Worm (Caenorhabditis elegans) whole organism, young adult: ENCODE results near the gene srsx-33.

Experiments used
- B0035.1 ChIP-seq: sonication (generic microtip); optimal IDR thresholded peaks from 2 replicates; lab custom pipeline; 2016; ENCODE audit warnings: missing genetic modification characterization, mild to moderate bottlenecking, missing compliant biosample characterization, missing genotype, missing genetic modification reagents
- C17E4.6 ChIP-seq: fragments of 200-800 bp; sonication (Bioruptor generic); IDR thresholded peaks from 2 replicates; pipeline ENCODE4 v1.3.6; 2022; ENCODE audit warnings: missing genetic modification reagents, missing genetic modification characterization, missing compliant biosample characterization
- D2030.7 ChIP-seq: fragments of 200-800 bp; sonication (Bioruptor generic); IDR thresholded peaks from 2 replicates; pipeline ENCODE4 v1.3.6; 2022; ENCODE audit warnings: missing genetic modification reagents, missing genetic modification characterization, missing compliant biosample characterization
- F23B12.7 ChIP-seq: sonication (generic microtip); optimal IDR thresholded peaks from 2 replicates; lab custom pipeline; 2017; ENCODE audit warnings: missing genetic modification characterization, mild to moderate bottlenecking, missing compliant biosample characterization, antibody characterized with exemption, moderate library complexity; ENCODE audit not compliant: insufficient read depth
- F49E8.2 ChIP-seq: sonication (generic microtip); optimal IDR thresholded peaks from 3 replicates; lab custom pipeline; 2017; ENCODE audit warnings: missing genetic modification characterization, mild to moderate bottlenecking, missing compliant biosample characterization, antibody characterized with exemption, moderate library complexity; ENCODE audit not compliant: insufficient read depth
- K12H6.12 ChIP-seq: fragments of 200-800 bp; sonication (Bioruptor generic); optimal IDR thresholded peaks from 2 replicates; lab custom pipeline; 2018; ENCODE audit warnings: mild to moderate bottlenecking, missing genetic modification characterization, missing compliant biosample characterization
- T07F8.4 ChIP-seq: sonication (generic microtip); optimal IDR thresholded peaks from 2 replicates; lab custom pipeline; 2016; ENCODE audit warnings: mild to moderate bottlenecking, missing genetic modification characterization, moderate library complexity, missing compliant biosample characterization
- Y67H2A.10 ChIP-seq: fragments of 200-800 bp; sonication (Bioruptor generic); conservative IDR thresholded peaks from 2 replicates; pipeline ENCODE4 v1.3.6; 2022; ENCODE audit warnings: missing genetic modification reagents, missing genetic modification characterization, missing compliant biosample characterization
- Y95B8A.8 ChIP-seq: fragments of 200-800 bp; sonication (Bioruptor generic); IDR thresholded peaks from 2 replicates; pipeline ENCODE4 v1.3.6; 2022; ENCODE audit warnings: missing genetic modification reagents, missing genetic modification characterization, missing compliant biosample characterization
- ZK185.1 ChIP-seq: sonication (generic microtip); optimal IDR thresholded peaks from 2 replicates; lab custom pipeline; 2016; ENCODE audit warnings: mild to moderate bottlenecking, missing genetic modification characterization, missing compliant biosample characterization; ENCODE audit not compliant: poor library complexity, severe bottlenecking
- aptf-3 ChIP-seq: fragments of 200-800 bp; sonication (Bioruptor generic); IDR thresholded peaks from 2 replicates; pipeline ENCODE4 v1.3.6; 2022; ENCODE audit warnings: missing genetic modification characterization, missing compliant biosample characterization
- athp-1 ChIP-seq: sonication (generic microtip); optimal IDR thresholded peaks from 2 replicates; lab custom pipeline; 2017; ENCODE audit warnings: mild to moderate bottlenecking, missing genetic modification characterization, missing compliant biosample characterization
- attf-3 ChIP-seq: fragments of 200-800 bp; sonication (Bioruptor generic); conservative IDR thresholded peaks from 2 replicates; pipeline ENCODE4 v1.3.6; 2022; ENCODE audit warnings: missing genetic modification reagents, missing genetic modification characterization, missing compliant biosample characterization
- attf-5 ChIP-seq: fragments of 200-800 bp; sonication (Bioruptor generic); optimal IDR thresholded peaks from 2 replicates; lab custom pipeline; 2018; ENCODE audit warnings: mild to moderate bottlenecking, missing genetic modification characterization, missing compliant biosample characterization
- cebp-1 ChIP-seq, 2 experiments: fragments of 200-800 bp in 1 of 2; sonication (Bioruptor generic) in 1 of 2; sonication (generic microtip) in 1 of 2; IDR thresholded peaks in 1 of 2; optimal IDR thresholded peaks in 1 of 2; 2 replicates each; pipeline versions ENCODE4 v1.3.6 to Lab custom; 2017 to 2022; ENCODE audit warnings: missing compliant biosample characterization in 2 of 2, missing genetic modification characterization in 2 of 2, mild to moderate bottlenecking in 1 of 2, missing genetic modification reagents in 1 of 2, moderate library complexity in 1 of 2
- ceh-91 ChIP-seq: fragments of 200-800 bp; sonication (Bioruptor generic); IDR thresholded peaks from 2 replicates; pipeline ENCODE4 v1.3.6; 2022; ENCODE audit warnings: missing genetic modification reagents, missing genetic modification characterization, missing compliant biosample characterization
- dpl-1 ChIP-seq: fragments of 150-350 bp; optimal IDR thresholded peaks from 2 replicates; lab custom pipeline; 2014; ENCODE audit warnings: missing biosample characterization, missing genetic modification reagents, missing genetic modification characterization
- efl-1 ChIP-seq: fragments of 150-350 bp; optimal IDR thresholded peaks from 2 replicates; lab custom pipeline; 2014; ENCODE audit warnings: missing biosample characterization, missing genetic modification reagents, missing genetic modification characterization
- egl-18 ChIP-seq: fragments of 200-800 bp; sonication (Bioruptor generic); IDR thresholded peaks from 2 replicates; pipeline ENCODE4 v1.3.6; 2022; ENCODE audit warnings: missing genetic modification reagents, missing genetic modification characterization, missing compliant biosample characterization
- him-1 ChIP-seq: sonication (generic microtip); optimal IDR thresholded peaks from 2 replicates; lab custom pipeline; 2016; ENCODE audit warnings: missing genotype, missing genetic modification reagents, missing genetic modification characterization, missing compliant biosample characterization
- hlh-12 ChIP-seq: sonication (generic microtip); optimal IDR thresholded peaks from 2 replicates; lab custom pipeline; 2016; ENCODE audit warnings: missing genetic modification characterization, missing compliant biosample characterization
- hlh-26 ChIP-seq: fragments of 200-800 bp; sonication (Bioruptor generic); conservative IDR thresholded peaks from 2 replicates; pipeline ENCODE4 v1.3.6; 2022; ENCODE audit warnings: missing genetic modification reagents, missing genetic modification characterization, missing compliant biosample characterization
- let-607 ChIP-seq, 2 experiments: fragments of 200-800 bp in 1 of 2; sonication (Bioruptor generic) in 1 of 2; sonication (generic microtip) in 1 of 2; optimal IDR thresholded peaks; 2 replicates each; lab custom pipeline; 2016 to 2018; ENCODE audit warnings: mild to moderate bottlenecking in 2 of 2, missing compliant biosample characterization in 2 of 2, missing genetic modification characterization in 2 of 2, moderate library complexity in 2 of 2, missing genotype in 1 of 2
- lin-54 ChIP-seq: fragments of 200-800 bp; sonication (Bioruptor generic); optimal IDR thresholded peaks from 2 replicates; lab custom pipeline; 2018; ENCODE audit warnings: mild to moderate bottlenecking, missing genetic modification characterization, missing compliant biosample characterization
- lsl-1 ChIP-seq: fragments of 200-800 bp; sonication (Bioruptor generic); optimal IDR thresholded peaks from 2 replicates; lab custom pipeline; 2018; ENCODE audit warnings: mild to moderate bottlenecking, missing genetic modification characterization, moderate library complexity, missing compliant biosample characterization
- lsy-27 ChIP-seq: sonication (generic microtip); optimal IDR thresholded peaks from 2 replicates; lab custom pipeline; 2017; ENCODE audit warnings: missing genetic modification characterization, mild to moderate bottlenecking, missing compliant biosample characterization, antibody characterized with exemption, missing genotype, borderline replicate concordance; ENCODE audit not compliant: insufficient read depth
- madf-3 ChIP-seq: fragments of 200-800 bp; sonication (Bioruptor generic); IDR thresholded peaks from 2 replicates; pipeline ENCODE4 v1.3.6; 2022; ENCODE audit warnings: missing genetic modification reagents, missing genetic modification characterization, missing compliant biosample characterization
- madf-6 ChIP-seq: fragments of 200-800 bp; sonication (Bioruptor generic); IDR thresholded peaks from 2 replicates; pipeline ENCODE4 v1.3.6; 2022; ENCODE audit warnings: missing genetic modification reagents, missing genetic modification characterization, missing compliant biosample characterization
- mcd-1 ChIP-seq: fragments of 200-800 bp; sonication (Bioruptor generic); IDR thresholded peaks from 2 replicates; pipeline ENCODE4 v1.3.6; 2022; ENCODE audit warnings: missing genetic modification reagents, missing genetic modification characterization, missing compliant biosample characterization
- mel-28 ChIP-seq: sonication (generic microtip); optimal IDR thresholded peaks from 2 replicates; lab custom pipeline; 2016; ENCODE audit warnings: borderline replicate concordance, mild to moderate bottlenecking, missing genetic modification characterization, missing compliant biosample characterization
- mxl-1 ChIP-seq: sonication (generic microtip); optimal IDR thresholded peaks from 2 replicates; lab custom pipeline; 2016; ENCODE audit warnings: missing genetic modification characterization, missing compliant biosample characterization
- nfya-1 ChIP-seq: sonication (generic microtip); optimal IDR thresholded peaks from 2 replicates; lab custom pipeline; 2017; ENCODE audit warnings: antibody characterized with exemption, missing compliant biosample characterization, missing genetic modification characterization, borderline replicate concordance; ENCODE audit not compliant: insufficient read depth
- nhr-120 ChIP-seq: fragments of 200-800 bp; sonication (Bioruptor generic); IDR thresholded peaks from 2 replicates; pipeline ENCODE4 v1.3.6; 2022; ENCODE audit warnings: missing genetic modification characterization, missing compliant biosample characterization
- nhr-179 ChIP-seq: sonication (generic microtip); optimal IDR thresholded peaks from 2 replicates; lab custom pipeline; 2016; ENCODE audit warnings: mild to moderate bottlenecking, missing genetic modification characterization, missing compliant biosample characterization
- rec-8 ChIP-seq, 2 experiments: sonication (generic microtip); optimal IDR thresholded peaks; 2 replicates each; lab custom pipeline; 2016; ENCODE audit warnings: mild to moderate bottlenecking in 2 of 2, missing genetic modification characterization in 2 of 2, missing genetic modification reagents in 2 of 2, missing genotype in 2 of 2, missing biosample characterization in 1 of 2, missing compliant biosample characterization in 1 of 2, moderate library complexity in 1 of 2
- sea-2 ChIP-seq: fragments of 200-800 bp; sonication (Bioruptor generic); IDR thresholded peaks from 2 replicates; pipeline ENCODE4 v1.3.6; 2022; ENCODE audit warnings: missing genetic modification characterization, missing compliant biosample characterization
- snpc-1.1 ChIP-seq: sonication (generic microtip); optimal IDR thresholded peaks from 2 replicates; lab custom pipeline; 2017; ENCODE audit warnings: missing genetic modification characterization, mild to moderate bottlenecking, missing compliant biosample characterization, antibody characterized with exemption, moderate library complexity, missing genotype, missing genetic modification reagents; ENCODE audit not compliant: insufficient read depth
- snpc-1.3 ChIP-seq: sonication (generic microtip); optimal IDR thresholded peaks from 2 replicates; lab custom pipeline; 2017; ENCODE audit warnings: missing genetic modification characterization, mild to moderate bottlenecking, missing compliant biosample characterization, antibody characterized with exemption, moderate library complexity, missing genotype, missing genetic modification reagents; ENCODE audit not compliant: insufficient read depth
- snpc-3.4 ChIP-seq: sonication (generic microtip); optimal IDR thresholded peaks from 2 replicates; lab custom pipeline; 2017; ENCODE audit warnings: missing genetic modification characterization, mild to moderate bottlenecking, missing compliant biosample characterization, antibody characterized with exemption, moderate library complexity, missing genotype, missing genetic modification reagents
- snpc-4 ChIP-seq, 5 experiments: fragments of 150-350 bp in 1 of 5; sonication (generic microtip) in 4 of 5; optimal IDR thresholded peaks; 2 replicates each; lab custom pipeline; 2014 to 2018; ENCODE audit warnings: missing genetic modification characterization in 5 of 5, missing biosample characterization in 3 of 5, antibody characterized with exemption in 2 of 5, mild to moderate bottlenecking in 2 of 5, missing compliant biosample characterization in 2 of 5, missing genotype in 2 of 5, moderate library complexity in 2 of 5, missing genetic modification reagents in 1 of 5
- somi-1 ChIP-seq: fragments of 200-800 bp; sonication (Bioruptor generic); optimal IDR thresholded peaks from 2 replicates; lab custom pipeline; 2018; ENCODE audit warnings: mild to moderate bottlenecking, missing genetic modification characterization, missing compliant biosample characterization
- tbx-9 ChIP-seq: sonication (generic microtip); optimal IDR thresholded peaks from 2 replicates; lab custom pipeline; 2016; ENCODE audit warnings: borderline replicate concordance, missing genetic modification characterization, inconsistent platforms, missing compliant biosample characterization
- xnd-1 ChIP-seq: sonication (generic microtip); optimal IDR thresholded peaks from 2 replicates; lab custom pipeline; 2016; ENCODE audit warnings: missing genotype, missing genetic modification reagents, missing genetic modification characterization, missing compliant biosample characterization
- zim-3 ChIP-seq: sonication (generic microtip); optimal IDR thresholded peaks from 2 replicates; lab custom pipeline; 2017; ENCODE audit warnings: mild to moderate bottlenecking, missing genetic modification characterization, moderate library complexity, missing compliant biosample characterization
- ztf-18 ChIP-seq: sonication (generic microtip); optimal IDR thresholded peaks from 2 replicates; lab custom pipeline; 2016; ENCODE audit warnings: missing genotype, mild to moderate bottlenecking, missing genetic modification characterization, missing compliant biosample characterization

srsx-33 gene

ce11 chrV:11279564-11279963 is 27.2 kb upstream of the srsx-33 start:
- TF ChIP-seq ceh-91 (GFP tag; lab: Robert Waterston, UW) (peak; percentile 45; the same call in 1 of the 2 replicates), C17E4.6 (no peak), lin-54 (GFP tag; lab: Kevin White, UChicago) (peak; percentile 78), attf-5 (GFP tag; lab: Kevin White, UChicago) (no peak), efl-1 (GFP tag; lab: Kevin White, UChicago) (peak; percentile 22), aptf-3 (GFP tag; lab: Robert Waterston, UW) (no peak), snpc-1.3 (tag; lab: Kevin White, UChicago) (peak; percentile 40), snpc-1.1 (peak; percentile 1), Y95B8A.8 (no peak), T07F8.4 (tag; lab: Kevin White, UChicago) (no peak), ZK185.1 (tag; lab: Kevin White, UChicago) (no peak), athp-1 (tag; lab: Kevin White, UChicago) (peak; percentile 6), nfya-1 (tag; lab: Kevin White, UChicago) (no peak), B0035.1 (tag; lab: Kevin White, UChicago) (no peak), madf-6 (GFP tag; lab: Robert Waterston, UW) (peak; percentile 95), Y67H2A.10 (GFP tag; lab: Robert Waterston, UW) (no peak), snpc-4 (GFP tag; optimal IDR thresholded peaks at IDR 0.05; lab: Kevin White, UChicago) (no peak), snpc-4 (tag; optimal IDR thresholded peaks at IDR 0.05; lab: Kevin White, UChicago) (peak in 1 of 4 experiments; percentile 47), sea-2 (GFP tag; lab: Robert Waterston, UW) (no peak), xnd-1 (tag; lab: Kevin White, UChicago) (peak; percentile 96), madf-3 (GFP tag; lab: Robert Waterston, UW) (no peak), dpl-1 (GFP tag; lab: Kevin White, UChicago) (no peak), F49E8.2 (tag; lab: Kevin White, UChicago) (peak; percentile 37), mcd-1 (peak; percentile 37; the same call in 1 of the 2 replicates), hlh-12 (no peak), let-607 (tag; optimal IDR thresholded peaks at IDR 0.05; lab: Kevin White, UChicago) (no peak), snpc-3.4 (tag; lab: Kevin White, UChicago) (peak; percentile 72), D2030.7 (GFP tag; lab: Robert Waterston, UW) (peak; percentile 51; the same call in 1 of the 2 replicates), egl-18 (GFP tag; lab: Robert Waterston, UW) (no peak), mxl-1 (no peak), mel-28 (tag; lab: Kevin White, UChicago) (no peak), rec-8 (tag; optimal IDR thresholded peaks at IDR 0.05; lab: Kevin White, UChicago) (no peak), nhr-179 (no peak), zim-3 (tag; lab: Kevin White, UChicago) (no peak), K12H6.12 (tag; lab: Kevin White, UChicago) (no peak), F23B12.7 (no peak), lsl-1 (GFP tag; lab: Kevin White, UChicago) (peak; percentile 93), cebp-1 (GFP tag; IDR thresholded peaks at IDR 0.05; lab: Robert Waterston, UW) (no peak), cebp-1 (tag; optimal IDR thresholded peaks at IDR 0.05; lab: Kevin White, UChicago) (no peak), somi-1 (GFP tag; lab: Kevin White, UChicago) (no peak), ztf-18 (tag; lab: Kevin White, UChicago) (no peak), nhr-120 (GFP tag; lab: Robert Waterston, UW) (no peak), him-1 (tag; lab: Kevin White, UChicago) (peak; percentile 5), tbx-9 (no peak), hlh-26 (GFP tag; lab: Robert Waterston, UW) (no peak), lsy-27 (no peak), attf-3 (no peak)
